Worm (Caenorhabditis elegans) whole organism, dauer: Measurements from ENCODE around the gene T13B5.9.

Experiments used
- unc-62 ChIP-seq: sonication (generic microtip); optimal IDR thresholded peaks from 2 replicates; lab custom pipeline; 2017; ENCODE audit warnings: missing biosample characterization, missing genetic modification reagents, missing genetic modification characterization

The T13B5.9 gene

ce11 chrII:1104409-1104808 lies at the start of gene T13B5.9:
TSS of gene T13B5.9 (minus strand) at chrII:1104509.
- TF ChIP-seq unc-62 (GFP tag; lab: Kevin White, UChicago): no peak

- no peak for TF ChIP-seq unc-62 (GFP tag; lab: Kevin White, UChicago)
Measured at ce11 chrII:1153299-1153698, 49.0 kb upstream of the T13B5.9 start.

DNA sequence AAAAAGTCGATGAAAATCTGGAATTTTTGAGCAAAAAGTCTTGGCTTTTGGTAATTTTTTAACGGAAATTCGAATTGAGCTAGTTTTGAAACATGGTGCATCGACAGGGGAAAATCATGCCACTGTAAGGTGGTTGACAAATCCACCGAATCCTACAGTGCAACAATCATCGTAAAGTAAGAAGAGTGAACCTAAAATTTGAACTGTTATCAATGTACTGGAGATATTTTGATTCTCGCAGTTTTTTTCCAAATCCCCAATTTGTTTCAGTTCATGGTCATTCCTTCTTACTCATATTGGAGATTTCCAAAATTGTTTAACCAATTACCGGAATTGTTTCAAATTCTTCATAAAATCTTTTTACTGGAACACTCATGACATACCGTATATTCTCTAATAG lies 48.4 kb upstream of the T13B5.9 start:
- TF ChIP-seq unc-62 (GFP tag; lab: Kevin White, UChicago): no peak

ce11 chrII:1151810-1152209 lies 47.5 kb upstream of the T13B5.9 start:
- no peak for TF ChIP-seq unc-62 (GFP tag; lab: Kevin White, UChicago)

- no peak for TF ChIP-seq unc-62 (GFP tag; lab: Kevin White, UChicago)
Measured at ce11 chrII:1149390-1149789, 45.1 kb upstream of the T13B5.9 start.

- no peak for TF ChIP-seq unc-62 (GFP tag; lab: Kevin White, UChicago)
Measured at ce11 chrII:1143173-1143738, 38.9 kb upstream of the T13B5.9 start.

DNA sequence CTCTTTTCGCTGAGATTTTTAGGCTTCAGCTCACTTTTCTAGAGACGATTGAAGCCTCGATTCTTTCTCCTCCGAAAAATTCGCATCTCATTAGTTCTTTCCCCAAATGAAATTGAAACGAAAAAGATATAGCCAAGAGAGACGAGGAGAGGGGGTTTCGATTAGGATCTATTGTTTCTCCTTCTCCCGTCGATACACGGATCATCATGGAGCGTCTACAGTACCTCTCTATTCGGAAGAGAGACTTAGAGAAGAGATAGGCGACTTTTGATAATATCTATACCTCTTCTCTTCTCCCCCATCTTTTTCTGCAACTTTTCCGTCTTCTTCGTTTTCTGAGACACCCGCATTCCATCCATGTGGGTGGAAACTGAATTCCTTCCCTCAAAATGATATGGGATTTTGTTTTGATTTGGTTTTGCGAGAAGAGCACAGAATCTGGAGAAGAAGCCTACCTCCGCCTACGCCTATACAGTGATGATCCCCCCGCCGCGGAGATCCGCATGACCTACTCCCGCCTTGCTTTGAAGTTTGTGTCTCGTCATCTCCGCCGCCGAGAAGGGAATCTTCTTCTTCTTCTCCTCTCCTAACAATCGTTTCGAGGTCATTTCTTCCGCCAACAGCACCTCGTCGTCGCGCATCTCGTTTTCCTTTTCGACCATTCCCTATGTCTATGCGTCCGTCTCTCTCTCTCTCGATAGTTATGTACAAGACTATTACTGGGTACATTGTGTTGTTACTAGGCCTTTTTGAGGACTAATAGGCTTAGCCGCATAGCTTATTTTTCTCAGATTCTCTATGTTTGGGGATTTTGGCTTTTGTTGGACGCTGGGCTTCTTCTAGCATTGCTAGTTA lies 37.6 kb upstream of the T13B5.9 start:
- TF ChIP-seq unc-62 (GFP tag; lab: Kevin White, UChicago): no peak

DNA sequence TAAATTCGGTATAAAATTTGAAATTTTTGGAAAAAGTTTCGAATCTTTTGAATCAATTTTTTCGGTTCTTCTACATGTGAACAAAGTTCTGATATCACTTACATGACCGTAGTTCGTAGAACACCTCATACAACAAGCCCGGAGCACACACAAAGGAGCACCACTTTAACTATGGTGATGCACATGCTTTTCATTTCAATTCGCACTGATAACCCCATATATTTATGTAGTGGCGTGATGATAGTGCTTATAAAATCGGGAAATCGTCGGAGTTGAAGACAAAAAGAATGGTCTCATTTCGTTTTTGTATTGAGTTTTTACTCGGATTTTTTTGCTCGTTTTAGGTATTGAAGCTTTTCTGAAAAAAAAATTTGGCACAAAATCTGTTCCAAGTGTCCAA lies 36.4 kb upstream of the T13B5.9 start, which contains the start of gene W09B6.4:
Gene W09B6.4, minus strand, starts transcription at position 151 of the 400 bp plus-strand sequence.
- no peak for TF ChIP-seq unc-62 (GFP tag; lab: Kevin White, UChicago)

DNA sequence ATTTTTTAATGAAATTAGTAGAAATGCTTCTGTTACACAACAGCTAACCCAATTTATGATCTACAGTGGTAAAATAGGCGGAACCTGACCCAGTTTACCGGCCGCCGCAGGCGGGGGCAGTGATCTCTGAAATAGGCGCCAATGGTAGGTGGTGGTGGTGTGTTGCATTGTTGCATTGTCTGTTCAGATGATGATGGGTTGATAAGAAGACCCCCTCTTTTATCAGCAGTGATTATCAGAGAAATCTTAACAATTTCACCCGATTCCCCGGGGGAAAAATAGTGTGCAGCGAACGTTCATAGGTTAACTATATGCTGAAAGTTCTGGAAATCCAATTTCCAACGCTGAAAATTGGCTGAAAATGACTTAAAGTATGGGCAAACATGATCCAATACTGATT lies 34.3 kb upstream of the T13B5.9 start:
- TF ChIP-seq unc-62 (GFP tag; lab: Kevin White, UChicago): no peak

- no peak for TF ChIP-seq unc-62 (GFP tag; lab: Kevin White, UChicago)
Measured at ce11 chrII:1136485-1136884, 32.2 kb upstream of the T13B5.9 start, which contains the start of gene pod-2. TSS of gene pod-2 (plus strand) at chrII:1136785.

DNA sequence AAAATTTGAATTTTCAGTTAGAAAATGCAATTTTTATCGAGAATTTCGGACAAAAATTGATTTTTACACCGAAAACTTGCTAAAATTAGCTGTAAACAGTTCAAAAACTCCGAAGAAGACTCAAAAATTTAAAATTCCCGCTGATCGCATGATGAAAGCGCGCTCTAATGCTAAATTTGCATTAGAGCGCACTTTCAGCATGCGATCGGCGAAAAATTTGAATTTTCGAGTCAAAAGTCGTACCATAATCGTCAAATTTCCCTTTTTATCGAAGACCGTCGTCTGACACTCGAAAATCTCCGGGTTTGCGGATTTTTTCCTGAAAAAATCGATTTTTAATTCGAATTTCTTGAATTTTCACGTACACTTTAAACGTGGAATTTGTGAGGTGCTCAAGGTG lies 29.0 kb upstream of the T13B5.9 start:
- no peak for TF ChIP-seq unc-62 (GFP tag; lab: Kevin White, UChicago)

- no peak for TF ChIP-seq unc-62 (GFP tag; lab: Kevin White, UChicago)
Measured at ce11 chrII:1132750-1133149, 28.4 kb upstream of the T13B5.9 start.

DNA sequence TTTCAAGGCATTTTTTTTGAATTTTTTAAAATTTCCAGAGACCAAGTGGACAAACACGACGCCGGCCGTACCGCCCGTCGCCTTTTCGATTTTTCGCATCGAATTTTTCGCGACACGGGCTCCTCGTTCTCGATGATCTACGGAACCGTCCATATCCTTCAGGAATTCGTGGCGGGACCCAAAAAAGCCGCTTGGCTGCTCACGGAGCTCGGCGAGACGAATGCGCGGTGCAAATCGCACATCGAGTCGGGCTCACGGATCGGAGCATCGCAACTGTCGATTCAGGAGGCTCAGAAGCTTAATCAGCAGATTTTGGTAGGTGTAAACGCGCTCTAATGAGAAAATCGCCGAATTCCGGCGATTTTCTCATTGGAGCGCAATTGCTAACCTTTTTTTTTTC lies 27.5 kb upstream of the T13B5.9 start:
- TF ChIP-seq unc-62 (GFP tag; lab: Kevin White, UChicago): no peak

- TF ChIP-seq unc-62 (GFP tag; lab: Kevin White, UChicago): no peak
Measured at ce11 chrII:1131367-1131766, 27.1 kb upstream of the T13B5.9 start.

ce11 chrII:1130241-1130640 lies 25.9 kb upstream of the T13B5.9 start:
- no peak for TF ChIP-seq unc-62 (GFP tag; lab: Kevin White, UChicago)

ce11 chrII:1127676-1128075 lies 23.4 kb upstream of the T13B5.9 start, which contains the start of gene taf-6.1:
TSS of gene taf-6.1 (plus strand) at chrII:1127976.
- TF ChIP-seq unc-62 (GFP tag; lab: Kevin White, UChicago): no peak

- TF ChIP-seq unc-62 (GFP tag; lab: Kevin White, UChicago): no peak
Measured at ce11 chrII:1126472-1126871, 22.2 kb upstream of the T13B5.9 start.
